Fruit fly (Drosophila melanogaster): ENCODE measurements around the gene CG42464.

Gene CG42464

DNA sequence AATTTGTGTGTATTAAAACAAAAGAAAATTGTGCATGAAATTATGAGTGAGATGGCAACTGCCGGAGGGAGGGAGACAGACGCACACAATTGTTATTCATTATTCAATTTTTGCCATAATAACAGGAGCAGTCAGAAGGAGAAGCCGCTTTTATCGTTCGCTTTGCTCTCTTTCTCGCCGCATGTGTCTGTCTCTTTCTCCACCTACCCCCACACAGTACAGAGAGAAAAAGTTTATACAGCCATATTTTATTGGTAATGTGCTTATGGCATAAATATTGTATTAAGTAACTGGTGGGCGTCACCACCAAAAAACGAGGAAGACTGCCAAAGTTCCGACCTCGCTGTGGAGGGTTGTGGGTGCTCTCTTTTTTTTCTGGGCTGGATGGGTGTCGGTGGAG, 16.8 kb upstream of the CG42464 start:
- TF ChIP-seq insv (optimal IDR thresholded peaks at IDR 0.05) (no peak), h (optimal IDR thresholded peaks at IDR 0.05) (no peak), psq (optimal IDR thresholded peaks at IDR 0.05) (no peak), Myc (optimal IDR thresholded peaks at IDR 0.05) (no peak)

DNA sequence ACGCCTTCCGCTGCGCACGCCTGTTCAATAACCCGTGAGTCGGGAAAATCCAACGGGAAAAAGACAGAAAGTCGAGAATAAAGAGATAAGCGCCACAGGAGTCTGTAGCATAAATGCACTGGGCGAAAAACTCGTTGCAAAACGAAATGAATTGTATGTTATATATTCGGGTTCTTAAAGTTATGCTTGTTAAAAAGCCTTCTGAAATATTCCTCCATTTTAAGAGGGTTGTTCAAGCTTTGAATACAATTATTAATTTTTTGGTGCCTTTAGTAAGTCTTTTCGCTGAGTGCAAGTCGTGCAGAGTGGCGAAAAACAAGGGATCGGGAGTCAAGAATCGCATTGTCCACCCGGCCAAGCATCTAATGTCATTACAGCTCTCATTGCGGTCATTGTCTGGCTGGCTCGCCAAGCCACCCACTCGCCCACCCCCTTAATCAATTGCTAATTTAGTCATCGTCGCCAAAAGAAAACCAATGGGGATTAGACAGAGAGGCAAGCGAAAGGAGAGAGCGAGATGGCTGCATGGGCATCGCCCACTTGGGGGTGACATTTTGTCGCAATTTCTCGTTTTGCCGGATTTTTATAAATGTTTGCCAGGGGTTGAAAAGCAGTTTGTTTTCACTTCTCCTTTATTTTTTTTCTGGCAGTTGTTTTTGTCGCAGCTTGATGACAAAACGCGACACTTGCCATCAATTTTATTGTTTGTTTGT, 14.0 kb upstream of the CG42464 start:
- no peak for TF ChIP-seq psq (optimal IDR thresholded peaks at IDR 0.05)

DNA sequence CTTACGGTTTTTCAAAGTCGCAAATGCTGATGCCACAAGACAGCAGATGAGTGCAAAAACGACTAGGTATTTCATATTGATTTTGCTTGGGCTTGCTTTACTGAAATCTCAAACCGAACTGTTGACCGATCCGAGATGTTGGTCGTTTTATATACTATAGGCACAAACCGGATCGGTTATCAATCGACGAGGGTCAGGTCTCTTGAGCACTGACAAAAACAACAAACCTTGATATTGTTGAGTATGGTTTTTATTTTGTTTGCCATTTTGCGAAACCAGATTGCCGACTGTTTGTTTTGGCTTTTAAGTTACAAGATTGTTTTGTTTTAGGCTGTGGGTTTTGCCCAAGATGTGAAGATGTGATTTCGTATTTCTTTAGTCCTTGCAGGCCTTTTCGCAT, 6.8 kb upstream of the CG42464 start, which contains the start of gene CG16704:
Gene CG16704 (minus strand): TSS at position 122 of the 400 bp plus-strand sequence.
- TF ChIP-seq Sin3A (optimal IDR thresholded peaks at IDR 0.05): no peak

DNA sequence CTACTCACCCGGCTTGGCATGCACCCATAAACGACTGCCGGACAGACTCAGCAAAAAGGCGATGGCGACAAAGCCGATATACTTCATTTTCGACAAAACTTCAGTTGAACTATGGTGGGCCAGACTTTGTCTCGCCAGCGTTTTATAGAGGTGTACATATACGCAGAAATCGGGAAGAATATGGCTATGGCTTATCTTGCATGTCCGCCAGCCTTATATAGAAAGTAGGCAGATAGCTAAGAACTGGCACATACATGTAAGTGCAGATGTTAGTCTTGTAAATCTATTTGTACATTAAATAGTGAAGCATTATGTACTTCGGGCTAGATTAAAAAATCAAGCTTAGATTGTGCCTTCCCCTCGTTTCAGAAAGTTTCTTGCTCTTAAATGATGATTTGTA, 6.2 kb upstream of the CG42464 start, which contains the start of gene CG3513:
Gene CG3513 (minus strand): TSS at position 101 of the 400 bp plus-strand sequence.
- TF ChIP-seq psq (optimal IDR thresholded peaks at IDR 0.05): no peak

DNA sequence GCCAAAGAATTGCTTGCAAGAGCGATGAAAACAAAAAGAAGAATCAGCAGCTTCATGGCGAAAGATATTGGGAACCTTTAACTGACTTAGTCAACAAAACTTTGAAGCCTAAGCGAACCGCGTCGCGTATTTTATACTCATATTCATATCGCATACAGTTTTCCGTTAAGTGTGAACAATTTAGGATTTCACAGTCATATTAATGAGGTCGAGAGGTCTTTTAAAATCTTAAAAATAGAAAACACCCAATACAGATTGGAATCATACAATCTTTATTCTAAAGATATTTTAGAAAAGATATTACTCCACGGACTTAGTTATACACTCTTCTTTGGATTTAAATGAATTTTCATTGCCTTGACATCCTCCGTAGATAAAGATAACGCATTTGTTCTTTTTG, 5.5 kb upstream of the CG42464 start, which contains the start of gene Acp24A4:
Gene Acp24A4 (minus strand): TSS at position 101 of the 400 bp plus-strand sequence.
- no peak for TF ChIP-seq Myc (optimal IDR thresholded peaks at IDR 0.05)
- TF ChIP-seq h (optimal IDR thresholded peaks at IDR 0.05): no peak
- no peak for TF ChIP-seq insv (optimal IDR thresholded peaks at IDR 0.05)
- TF ChIP-seq ttk (optimal IDR thresholded peaks at IDR 0.05): no peak
- TF ChIP-seq Sin3A (optimal IDR thresholded peaks at IDR 0.05): no peak
- no peak for TF ChIP-seq psq (optimal IDR thresholded peaks at IDR 0.05)

DNA sequence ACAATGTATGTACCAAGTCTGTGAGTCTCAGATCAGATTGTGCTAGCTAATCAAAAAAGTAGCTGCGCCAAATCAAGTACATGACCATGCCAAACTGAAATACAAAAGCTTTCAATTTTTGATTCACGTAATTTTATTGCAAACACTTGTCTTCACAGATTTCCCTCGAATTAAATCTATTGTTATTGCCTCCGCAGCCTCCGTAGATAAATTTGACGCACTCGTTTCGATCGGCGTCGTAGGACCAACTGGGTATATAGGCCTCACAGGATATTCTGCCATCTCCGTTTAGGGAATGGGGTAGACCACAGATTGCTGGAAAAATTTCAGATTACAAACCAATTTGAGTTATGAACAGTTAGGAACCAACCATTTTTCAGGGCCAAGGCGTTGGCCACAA, 4.3 kb upstream of the CG42464 start, which contains the start of gene CG43165:
Gene CG43165 (minus strand): TSS at position 101 of the 400 bp plus-strand sequence.
- no peak for TF ChIP-seq psq (optimal IDR thresholded peaks at IDR 0.05)
- no peak for TF ChIP-seq h (optimal IDR thresholded peaks at IDR 0.05)
- no peak for TF ChIP-seq Sin3A (optimal IDR thresholded peaks at IDR 0.05)
- no peak for TF ChIP-seq Myc (optimal IDR thresholded peaks at IDR 0.05)
- no peak for TF ChIP-seq ttk (optimal IDR thresholded peaks at IDR 0.05)
- TF ChIP-seq insv (optimal IDR thresholded peaks at IDR 0.05): no peak

DNA sequence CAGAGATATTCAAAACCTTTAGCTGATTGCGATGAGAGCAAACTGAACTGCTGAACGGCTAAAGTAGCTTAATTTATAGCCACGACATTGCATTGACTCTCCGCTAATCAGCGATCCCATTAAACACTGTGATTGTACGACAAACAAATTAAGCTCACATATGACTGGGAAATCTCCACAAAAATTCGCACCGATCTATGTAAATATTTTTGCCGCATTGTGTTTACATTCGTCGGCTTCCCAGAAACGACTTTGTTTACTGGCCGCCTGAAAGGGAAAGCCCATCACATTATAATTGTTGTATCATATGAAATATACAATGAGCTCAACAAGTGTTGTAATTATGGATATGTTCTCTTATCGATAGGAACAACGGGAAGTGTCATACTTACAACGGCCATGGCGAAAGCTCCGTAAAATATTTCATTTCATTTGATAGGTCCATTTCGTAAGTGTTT, 3.9 kb upstream of the CG42464 start, which contains the start of gene CG16713:
Gene CG16713 (minus strand): TSS at position 51 of the 458 bp plus-strand sequence.
- no peak for TF ChIP-seq insv (optimal IDR thresholded peaks at IDR 0.05)
- TF ChIP-seq psq (optimal IDR thresholded peaks at IDR 0.05): no peak
- no peak for TF ChIP-seq h (optimal IDR thresholded peaks at IDR 0.05)
- no peak for TF ChIP-seq ttk (optimal IDR thresholded peaks at IDR 0.05)
- TF ChIP-seq Sin3A (optimal IDR thresholded peaks at IDR 0.05): no peak
- no peak for TF ChIP-seq Myc (optimal IDR thresholded peaks at IDR 0.05)

DNA sequence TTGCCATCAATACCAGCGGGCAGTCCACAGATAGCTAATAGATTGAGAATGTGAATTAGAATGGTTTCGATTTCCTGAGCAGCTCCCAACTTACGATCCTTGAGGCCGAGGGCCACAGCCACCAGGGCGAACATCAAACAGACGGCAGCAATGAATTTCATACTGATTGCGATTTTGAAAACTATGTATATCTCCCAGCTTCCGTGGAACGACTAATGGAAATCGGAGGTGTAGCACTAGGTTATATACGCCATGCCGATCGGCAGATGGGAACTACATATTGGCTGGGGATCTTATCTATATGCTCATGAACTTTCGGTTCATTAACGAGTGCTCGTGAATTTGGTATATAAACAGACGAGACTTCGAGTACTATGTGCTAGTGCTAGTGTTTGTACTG, 2.8 kb upstream of the CG42464 start, which contains the start of gene IM33:
Gene IM33 (minus strand): TSS at position 221 of the 400 bp plus-strand sequence.
- TF ChIP-seq ttk (optimal IDR thresholded peaks at IDR 0.05) (no peak), insv (optimal IDR thresholded peaks at IDR 0.05) (no peak), h (optimal IDR thresholded peaks at IDR 0.05) (no peak), Sin3A (optimal IDR thresholded peaks at IDR 0.05) (no peak), Myc (optimal IDR thresholded peaks at IDR 0.05) (no peak), psq (optimal IDR thresholded peaks at IDR 0.05) (no peak)

DNA sequence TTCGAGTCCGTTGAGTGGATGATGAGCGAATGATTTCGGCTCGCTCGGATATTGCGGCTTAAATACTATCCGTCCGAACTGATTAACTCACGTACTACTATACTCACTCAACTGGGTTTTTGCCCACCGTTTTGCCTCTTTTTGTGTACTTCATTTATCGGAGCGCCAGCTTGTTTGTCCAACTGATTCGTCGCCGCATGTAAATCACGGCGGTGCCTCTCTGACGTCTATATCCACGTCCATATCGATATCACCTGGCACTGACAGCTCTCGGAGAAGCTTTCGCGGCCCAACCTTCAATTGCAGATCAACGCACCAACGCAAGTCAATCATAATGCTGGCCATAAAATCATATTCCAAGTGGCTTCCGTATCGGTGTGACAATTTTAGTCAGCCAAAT, 1.5 kb upstream of the CG42464 start, which contains the start of gene CG3604:
Gene CG3604 (minus strand): TSS at position 101 of the 400 bp plus-strand sequence.
- TF ChIP-seq ttk (optimal IDR thresholded peaks at IDR 0.05) (no peak), h (optimal IDR thresholded peaks at IDR 0.05) (no peak), insv (optimal IDR thresholded peaks at IDR 0.05) (no peak), Sin3A (optimal IDR thresholded peaks at IDR 0.05) (no peak), psq (optimal IDR thresholded peaks at IDR 0.05) (no peak), Myc (optimal IDR thresholded peaks at IDR 0.05) (no peak)

DNA sequence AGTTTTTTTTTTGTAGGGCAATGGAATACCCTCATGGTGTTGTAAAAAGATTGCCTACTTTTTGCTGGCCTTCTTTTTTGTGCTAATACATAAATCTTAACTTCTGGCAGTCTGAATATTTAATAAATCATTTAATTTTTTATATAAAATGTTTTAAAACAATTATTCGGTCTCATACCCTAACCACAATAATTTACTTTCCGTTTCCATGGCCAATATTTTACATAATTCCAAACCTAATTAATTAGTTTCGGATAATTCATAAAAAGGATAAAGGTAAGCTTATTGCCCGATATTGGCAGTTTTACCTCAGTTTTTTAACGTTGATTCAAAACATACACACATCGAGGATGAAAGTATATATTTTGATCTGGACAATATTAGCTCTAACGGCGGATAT, 631 bp downstream of the CG42464 start, which contains the start of gene CG42465:
Gene CG42465 (plus strand): TSS at position 301 of the 400 bp plus-strand sequence.
- TF ChIP-seq h (optimal IDR thresholded peaks at IDR 0.05): no peak
- no peak for TF ChIP-seq Sin3A (optimal IDR thresholded peaks at IDR 0.05)
- no peak for TF ChIP-seq psq (optimal IDR thresholded peaks at IDR 0.05)
- TF ChIP-seq ttk (optimal IDR thresholded peaks at IDR 0.05): no peak
- no peak for TF ChIP-seq insv (optimal IDR thresholded peaks at IDR 0.05)
- TF ChIP-seq Myc (optimal IDR thresholded peaks at IDR 0.05): no peak

DNA sequence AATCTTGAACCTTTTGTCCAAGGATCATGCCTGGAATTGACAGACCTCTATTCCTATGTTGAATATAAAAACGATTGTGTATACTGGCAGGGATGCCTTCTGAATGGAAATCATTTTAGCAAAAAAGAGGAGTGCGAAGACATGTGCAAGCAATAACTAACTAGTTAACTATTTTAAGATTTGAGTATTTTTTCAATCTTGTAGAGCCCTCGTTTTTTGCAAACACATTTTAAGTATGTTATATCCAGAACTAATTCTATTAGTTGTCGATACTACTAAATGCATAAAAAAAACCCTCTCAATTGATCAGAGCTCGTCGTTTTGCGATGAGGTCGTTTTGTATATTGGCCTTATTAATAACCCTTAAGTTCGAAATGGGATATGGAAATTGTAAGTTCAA, 1.1 kb downstream of the CG42464 start, which contains the start of gene Sfp24C1:
Gene Sfp24C1 (plus strand): TSS at position 301 of the 400 bp plus-strand sequence.
- TF ChIP-seq h (optimal IDR thresholded peaks at IDR 0.05) (no peak), ttk (optimal IDR thresholded peaks at IDR 0.05) (no peak), insv (optimal IDR thresholded peaks at IDR 0.05) (no peak), psq (optimal IDR thresholded peaks at IDR 0.05) (no peak), Sin3A (optimal IDR thresholded peaks at IDR 0.05) (no peak), Myc (optimal IDR thresholded peaks at IDR 0.05) (no peak)

DNA sequence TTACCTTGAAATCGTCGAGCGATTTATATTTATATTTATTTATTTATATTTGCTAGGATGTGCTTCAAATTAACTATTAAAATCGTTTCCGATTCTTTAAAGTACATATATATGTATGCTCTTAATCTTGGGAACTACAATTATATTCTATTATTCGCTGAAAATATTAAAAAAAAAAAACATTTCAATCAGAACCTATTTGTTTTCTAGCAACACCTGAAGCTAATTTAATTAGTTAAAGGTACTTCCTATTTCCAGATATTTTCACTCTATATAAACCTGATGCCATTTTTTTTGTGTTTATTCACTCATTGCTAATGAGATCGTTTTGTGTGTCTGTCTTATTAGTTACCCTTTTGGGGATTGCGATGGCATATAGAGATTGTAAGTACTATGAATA, 1.7 kb downstream of the CG42464 start, which contains the start of gene CG42467:
Gene CG42467 (plus strand): TSS at position 301 of the 400 bp plus-strand sequence.
- no peak for TF ChIP-seq ttk (optimal IDR thresholded peaks at IDR 0.05)
- TF ChIP-seq Sin3A (optimal IDR thresholded peaks at IDR 0.05): no peak

DNA sequence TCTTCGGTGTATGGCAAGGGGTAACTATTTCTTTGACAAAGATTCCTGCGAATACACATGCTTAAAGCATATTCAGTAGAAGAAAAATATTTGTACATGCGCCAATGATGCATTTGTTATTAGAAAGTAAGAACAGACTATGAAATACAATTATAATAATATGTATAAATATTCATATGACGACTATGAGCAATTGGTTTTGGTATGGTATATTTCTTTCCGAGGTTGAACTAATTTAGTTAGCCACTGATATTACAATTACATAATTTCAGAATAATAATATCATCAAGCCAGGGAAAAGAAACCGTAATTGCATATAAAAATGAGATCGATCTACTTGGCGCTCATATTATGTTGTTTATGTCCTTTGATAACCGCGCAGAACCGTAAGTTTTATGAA, 2.3 kb downstream of the CG42464 start, which contains the start of gene CG43145:
Gene CG43145 (plus strand): TSS at position 301 of the 400 bp plus-strand sequence.
- no peak for TF ChIP-seq Sin3A (optimal IDR thresholded peaks at IDR 0.05)
- no peak for TF ChIP-seq ttk (optimal IDR thresholded peaks at IDR 0.05)
- no peak for TF ChIP-seq psq (optimal IDR thresholded peaks at IDR 0.05)
- no peak for TF ChIP-seq Myc (optimal IDR thresholded peaks at IDR 0.05)
- no peak for TF ChIP-seq insv (optimal IDR thresholded peaks at IDR 0.05)
- no peak for TF ChIP-seq h (optimal IDR thresholded peaks at IDR 0.05)

Data from Kc167 (cell line).